Worm (Caenorhabditis elegans): ENCODE results near the gene F49F1.17.

DNA sequence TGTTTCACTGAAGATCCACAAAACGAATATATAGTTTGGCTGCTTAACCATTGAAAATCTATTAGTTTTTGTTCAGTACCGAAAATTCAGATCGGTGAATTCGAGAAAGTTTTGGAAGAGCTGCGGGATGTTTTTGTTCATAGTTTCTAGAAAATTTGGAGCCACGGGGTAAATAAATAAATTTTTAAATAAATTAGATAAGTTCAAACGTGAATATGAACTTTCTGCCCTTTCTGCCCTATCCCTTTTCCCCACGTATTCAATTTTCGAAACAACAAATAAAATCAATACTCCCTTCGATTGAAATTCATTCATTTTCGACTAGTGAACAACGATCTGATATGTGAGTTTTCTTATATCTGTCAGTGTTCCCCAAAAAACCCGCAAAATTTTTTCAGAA is 26.5 kb upstream of the F49F1.17 start, which contains the start of gene scrm-5:
- no peak for TF ChIP-seq W03F9.2 (tag; optimal IDR thresholded peaks at IDR 0.05)
- no peak for TF ChIP-seq him-1 (tag; optimal IDR thresholded peaks at IDR 0.05)
